Fruit fly (Drosophila melanogaster) whole organism, embryonic: ENCODE results near the gene CG32276.

ENCODE experiments used
- C15 ChIP-seq: fragments of 200-800 bp; sonication (Bioruptor generic); IDR thresholded peaks from 3 replicates; pipeline ENCODE4 v1.3.6; 2022; ENCODE audit warnings: missing biosample characterization, missing genetic modification characterization
- CG10147 ChIP-seq: fragments of 200-800 bp; sonication (Bioruptor generic); optimal IDR thresholded peaks from 2 replicates; lab custom pipeline; 2019; ENCODE audit warnings: missing biosample characterization, mild to moderate bottlenecking, missing genetic modification characterization, moderate library complexity
- CG10267 ChIP-seq: fragments of 200-800 bp; sonication (Bioruptor generic); optimal IDR thresholded peaks from 2 replicates; lab custom pipeline; 2018; ENCODE audit warnings: missing biosample characterization, mild to moderate bottlenecking, missing genetic modification characterization, moderate library complexity
- CG10366 ChIP-seq: fragments of 200-800 bp; sonication (Bioruptor generic); IDR thresholded peaks from 2 replicates; pipeline ENCODE4 v1.3.6; 2022; ENCODE audit warnings: missing biosample characterization, missing genetic modification characterization
- CG10543 ChIP-seq: fragments of 200-800 bp; sonication (Bioruptor generic); optimal IDR thresholded peaks from 3 replicates; lab custom pipeline; 2017; ENCODE audit warnings: missing biosample characterization, mild to moderate bottlenecking, missing genetic modification characterization, moderate library complexity
- CG10979 ChIP-seq: fragments of 200-800 bp; sonication (Bioruptor generic); optimal IDR thresholded peaks from 2 replicates; lab custom pipeline; 2018; ENCODE audit warnings: missing biosample characterization, mild to moderate bottlenecking, missing genetic modification characterization, moderate library complexity
- CG13287 ChIP-seq: fragments of 200-800 bp; sonication (Bioruptor generic); IDR thresholded peaks from 2 replicates; pipeline ENCODE4 v1.3.6; 2022; ENCODE audit warnings: missing biosample characterization, missing genetic modification characterization; ENCODE audit not compliant: partially characterized antibody
- CG13296 ChIP-seq: fragments of 200-800 bp; sonication (Bioruptor generic); optimal IDR thresholded peaks from 3 replicates; lab custom pipeline; 2018; ENCODE audit warnings: missing biosample characterization, mild to moderate bottlenecking, missing genetic modification characterization
- CG16815 ChIP-seq: fragments of 200-800 bp; sonication (Bioruptor generic); optimal IDR thresholded peaks from 3 replicates; lab custom pipeline; 2017; ENCODE audit warnings: missing biosample characterization, mild to moderate bottlenecking, missing genetic modification characterization
- CG2202 ChIP-seq: fragments of 200-800 bp; sonication (Bioruptor generic); optimal IDR thresholded peaks from 2 replicates; lab custom pipeline; 2018; ENCODE audit warnings: missing biosample characterization, mild to moderate bottlenecking, missing genetic modification characterization
- CG34422 ChIP-seq: fragments of 200-800 bp; sonication (Bioruptor generic); IDR thresholded peaks from 3 replicates; pipeline ENCODE4 v1.3.6; 2022; ENCODE audit warnings: missing biosample characterization, missing genetic modification characterization
- CG4360 ChIP-seq: fragments of 200-800 bp; sonication (Bioruptor generic); IDR thresholded peaks from 2 replicates; pipeline ENCODE4 v1.3.6; 2022; ENCODE audit warnings: missing biosample characterization, missing genetic modification characterization
- CG4424 ChIP-seq: fragments of 200-800 bp; sonication (Bioruptor generic); optimal IDR thresholded peaks from 3 replicates; lab custom pipeline; 2016; ENCODE audit warnings: missing biosample characterization, missing genetic modification characterization
- CG6689 ChIP-seq: fragments of 200-800 bp; sonication (Bioruptor generic); IDR thresholded peaks from 2 replicates; pipeline ENCODE4 v1.3.6; 2022; ENCODE audit warnings: missing biosample characterization, missing genetic modification characterization
- CG6765 ChIP-seq: fragments of 200-800 bp; sonication (Bioruptor generic); optimal IDR thresholded peaks from 3 replicates; lab custom pipeline; 2017; ENCODE audit warnings: missing biosample characterization, mild to moderate bottlenecking, missing genetic modification characterization
- CG7372 ChIP-seq: fragments of 200-800 bp; sonication (Bioruptor generic); IDR thresholded peaks from 2 replicates; pipeline ENCODE4 v1.3.6; 2022; ENCODE audit warnings: missing biosample characterization, missing genetic modification characterization
- CG8388 ChIP-seq: fragments of 200-800 bp; sonication (Bioruptor generic); optimal IDR thresholded peaks from 2 replicates; lab custom pipeline; 2019; ENCODE audit warnings: missing biosample characterization, mild to moderate bottlenecking, missing genetic modification characterization, moderate library complexity
- CG8924 ChIP-seq: fragments of 200-800 bp; optimal IDR thresholded peaks from 3 replicates; lab custom pipeline; 2019; ENCODE audit warnings: missing biosample characterization, mild to moderate bottlenecking, missing genetic modification characterization, moderate library complexity
- Camta ChIP-seq: fragments of 200-800 bp; sonication (Bioruptor generic); optimal IDR thresholded peaks from 2 replicates; lab custom pipeline; 2016; ENCODE audit warnings: missing biosample characterization, missing genetic modification characterization
- E2f1 ChIP-seq: fragments of 200-800 bp; sonication (Bioruptor generic); IDR thresholded peaks from 2 replicates; pipeline ENCODE4 v1.3.6; 2022; ENCODE audit warnings: missing biosample characterization, missing genetic modification characterization
- Ets97D ChIP-seq: fragments of 200-800 bp; sonication (Bioruptor generic); optimal IDR thresholded peaks from 3 replicates; lab custom pipeline; 2016; ENCODE audit warnings: missing biosample characterization, missing genetic modification characterization
- H15 ChIP-seq: fragments of 200-800 bp; sonication (Bioruptor generic); IDR thresholded peaks from 3 replicates; pipeline ENCODE4 v1.3.6; 2022; ENCODE audit warnings: missing biosample characterization, missing genetic modification characterization
- HHEX ChIP-seq: fragments of 200-800 bp; sonication (Bioruptor generic); optimal IDR thresholded peaks from 3 replicates; lab custom pipeline; 2017; ENCODE audit warnings: missing biosample characterization, mild to moderate bottlenecking, missing genetic modification characterization, missing genetic modification reagents
- HLHmδ ChIP-seq: fragments of 200-800 bp; sonication (Bioruptor generic); optimal IDR thresholded peaks from 2 replicates; lab custom pipeline; 2018; ENCODE audit warnings: missing biosample characterization, mild to moderate bottlenecking, missing genetic modification characterization, moderate library complexity
- Hsf ChIP-seq: fragments of 200-800 bp; sonication (Bioruptor generic); optimal IDR thresholded peaks from 3 replicates; lab custom pipeline; 2016; ENCODE audit warnings: missing biosample characterization, missing genetic modification characterization
- Lpt ChIP-seq: fragments of >200 bp; optimal IDR thresholded peaks from 2 replicates; lab custom pipeline; 2018; ENCODE audit warnings: missing biosample characterization, missing genetic modification characterization
- Mes4 ChIP-seq: fragments of 200-800 bp; sonication (Bioruptor generic); optimal IDR thresholded peaks from 2 replicates; lab custom pipeline; 2016; ENCODE audit warnings: missing biosample characterization, missing genetic modification characterization
- Mrtf ChIP-seq: fragments of 200-800 bp; sonication (Bioruptor generic); IDR thresholded peaks from 3 replicates; pipeline ENCODE4 v1.3.6; 2022; ENCODE audit warnings: missing biosample characterization, missing genetic modification characterization
- Pdp1 ChIP-seq, 2 experiments: fragments of 200-800 bp; sonication (Bioruptor generic); optimal IDR thresholded peaks; 3 replicates each; lab custom pipeline; 2016; ENCODE audit warnings: missing biosample characterization in 2 of 2, missing genetic modification characterization in 2 of 2, mild to moderate bottlenecking in 1 of 2, moderate library complexity in 1 of 2
- Sin3A ChIP-seq: fragments of >200 bp; optimal IDR thresholded peaks from 2 replicates; lab custom pipeline; 2018
- Sox102F ChIP-seq: fragments of 200-800 bp; sonication (Bioruptor generic); optimal IDR thresholded peaks from 2 replicates; lab custom pipeline; 2018; ENCODE audit warnings: missing biosample characterization, mild to moderate bottlenecking, missing genetic modification characterization, moderate library complexity
- Spps ChIP-seq: fragments of 200-800 bp; sonication (Bioruptor generic); optimal IDR thresholded peaks from 2 replicates; lab custom pipeline; 2018; ENCODE audit warnings: missing biosample characterization, mild to moderate bottlenecking, missing genetic modification characterization
- abd-A ChIP-seq: fragments of 200-800 bp; sonication (Bioruptor generic); optimal IDR thresholded peaks from 3 replicates; lab custom pipeline; 2019; ENCODE audit warnings: missing biosample characterization, mild to moderate bottlenecking, missing genetic modification characterization, moderate library complexity
- al ChIP-seq: fragments of 200-800 bp; sonication (Bioruptor generic); IDR thresholded peaks from 2 replicates; pipeline ENCODE4 v1.3.6; 2022; ENCODE audit warnings: missing biosample characterization, missing genetic modification characterization
- aop ChIP-seq: fragments of 200-800 bp; sonication (Bioruptor generic); IDR thresholded peaks from 2 replicates; pipeline ENCODE4 v1.3.6; 2022; ENCODE audit warnings: missing biosample characterization, missing genetic modification characterization
- ase ChIP-seq: fragments of 200-800 bp; sonication (Bioruptor generic); IDR thresholded peaks from 3 replicates; pipeline ENCODE4 v1.3.6; 2022; ENCODE audit warnings: missing biosample characterization, missing genetic modification characterization
- dimm ChIP-seq: fragments of 200-800 bp; sonication (Bioruptor generic); IDR thresholded peaks from 2 replicates; pipeline ENCODE4 v1.3.6; 2022; ENCODE audit warnings: missing biosample characterization, missing genetic modification characterization
- en ChIP-seq: fragments of 200-800 bp; sonication (Bioruptor generic); optimal IDR thresholded peaks from 2 replicates; lab custom pipeline; 2016; ENCODE audit warnings: missing biosample characterization, missing genetic modification characterization
- lilli ChIP-seq: fragments of 200-800 bp; sonication (Bioruptor generic); optimal IDR thresholded peaks from 3 replicates; lab custom pipeline; 2016; ENCODE audit warnings: missing biosample characterization, missing genetic modification characterization
- lmd ChIP-seq: fragments of 200-800 bp; sonication (Bioruptor generic); IDR thresholded peaks from 2 replicates; pipeline ENCODE4 v1.3.6; 2022; ENCODE audit warnings: missing biosample characterization, missing genetic modification characterization
- mam ChIP-seq: fragments of 200-800 bp; sonication (Bioruptor generic); optimal IDR thresholded peaks from 3 replicates; lab custom pipeline; 2016; ENCODE audit warnings: missing biosample characterization, missing genetic modification characterization
- onecut ChIP-seq: fragments of 200-800 bp; sonication (Bioruptor generic); IDR thresholded peaks from 2 replicates; pipeline ENCODE4 v1.3.6; 2022; ENCODE audit warnings: missing biosample characterization, missing genetic modification characterization
- psq ChIP-seq: fragments of 200-800 bp; sonication (Bioruptor generic); optimal IDR thresholded peaks from 2 replicates; lab custom pipeline; 2017; ENCODE audit warnings: missing biosample characterization, missing genetic modification characterization
- pum ChIP-seq: fragments of 200-800 bp; sonication (Bioruptor generic); optimal IDR thresholded peaks from 2 replicates; lab custom pipeline; 2016; ENCODE audit warnings: missing biosample characterization, missing genetic modification characterization
- row ChIP-seq: fragments of 200-800 bp; sonication (Bioruptor generic); IDR thresholded peaks from 3 replicates; pipeline ENCODE4 v1.3.6; 2022; ENCODE audit warnings: missing biosample characterization, missing genetic modification characterization
- slbo ChIP-seq: fragments of 200-800 bp; sonication (Bioruptor generic); IDR thresholded peaks from 2 replicates; pipeline ENCODE4 v1.3.6; 2022; ENCODE audit warnings: missing biosample characterization, missing genetic modification characterization
- so ChIP-seq: fragments of 200-800 bp; sonication (Bioruptor generic); IDR thresholded peaks from 3 replicates; pipeline ENCODE4 v1.3.6; 2022; ENCODE audit warnings: missing biosample characterization, missing genetic modification characterization
- ssp ChIP-seq: fragments of 200-800 bp; sonication (Bioruptor generic); IDR thresholded peaks from 2 replicates; pipeline ENCODE4 v1.3.6; 2022; ENCODE audit warnings: missing biosample characterization, missing genetic modification characterization
- stc ChIP-seq: fragments of 200-800 bp; sonication (Bioruptor generic); IDR thresholded peaks from 2 replicates; pipeline ENCODE4 v1.3.6; 2022; ENCODE audit warnings: missing biosample characterization, missing genetic modification characterization
- tio ChIP-seq: fragments of 200-800 bp; sonication (Bioruptor generic); optimal IDR thresholded peaks from 2 replicates; lab custom pipeline; 2017; ENCODE audit warnings: missing biosample characterization, missing genetic modification characterization, inconsistent platforms

Gene CG32276

DNA sequence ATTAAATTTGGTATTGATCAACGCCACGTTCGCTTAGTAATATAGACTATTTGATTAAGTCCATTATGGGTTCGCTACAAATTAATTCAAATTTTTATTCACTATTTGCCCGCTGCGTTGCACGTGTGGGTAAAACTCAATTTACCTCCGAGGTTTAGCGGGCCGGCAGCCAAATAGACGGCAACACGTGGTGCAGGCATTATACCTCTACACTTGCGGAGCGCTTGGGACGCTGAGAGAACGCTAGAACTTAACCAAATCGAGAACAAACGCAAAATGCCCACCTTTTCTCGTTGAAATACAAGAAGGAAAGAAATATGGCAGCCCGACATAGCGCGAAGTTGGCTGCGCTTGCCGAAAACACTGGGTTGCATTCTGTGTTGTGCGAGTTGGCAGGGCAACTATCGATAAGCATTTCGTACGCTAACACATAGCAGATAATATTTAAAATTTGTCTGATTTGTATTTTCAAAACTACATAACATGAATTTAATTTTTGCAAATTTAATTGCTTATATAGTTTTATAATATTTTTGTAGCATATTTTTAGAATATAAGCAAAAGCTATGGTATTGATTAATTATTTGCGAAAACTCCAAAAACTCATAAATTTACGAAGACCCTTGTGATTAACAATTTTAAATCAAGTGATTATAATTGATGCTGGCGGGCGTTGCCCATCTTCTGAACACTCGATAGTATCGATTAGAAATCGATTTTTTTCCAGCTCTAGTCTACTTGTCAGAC is 24.0 kb upstream of the CG32276 start, which contains the start of the genes RpL28 and eIF1 (continued):
- TF ChIP-seq E2f1 (GFP tag; lab: Robert Waterston, UW), result peak; percentile 70
- peak; percentile 93 for TF ChIP-seq CG4424 (GFP tag; lab: Kevin White, UChicago)
- TF ChIP-seq row (GFP tag; lab: Robert Waterston, UW), result peak; percentile 87
- peak; percentile 94 for TF ChIP-seq Mes4 (GFP tag; lab: Kevin White, UChicago)
- TF ChIP-seq Mrtf (GFP tag; lab: Robert Waterston, UW), result peak; percentile 80; the same call in 2 of the 3 replicates
- peak; percentile 84 for TF ChIP-seq CG34422 (GFP tag; lab: Robert Waterston, UW)
- peak; percentile 78 for TF ChIP-seq so
- TF ChIP-seq CG6765 (GFP tag; lab: Kevin White, UChicago), result peak; percentile 95
- TF ChIP-seq Spps, result peak; percentile 36
- peak; percentile 71 for TF ChIP-seq CG7372 (GFP tag; lab: Robert Waterston, UW)
- no peak for TF ChIP-seq abd-A
- TF ChIP-seq en (GFP tag; lab: Kevin White, UChicago), result peak; percentile 76
- peak; percentile 91 for TF ChIP-seq lilli (GFP tag; lab: Kevin White, UChicago)
- TF ChIP-seq CG10366 (GFP tag; lab: Robert Waterston, UW), result peak; percentile 87
- peak; percentile 85 for TF ChIP-seq pum
- peak; percentile 86; the same call in 2 of the 3 replicates for TF ChIP-seq C15
- 0 out of 2 replicates have a peak, but pooled peaks have one; percentile 41 for TF ChIP-seq aop
- peak; percentile 79 for TF ChIP-seq ssp (GFP tag; lab: Robert Waterston, UW)
- peak; percentile 87 for TF ChIP-seq ase (GFP tag; lab: Robert Waterston, UW)
- TF ChIP-seq slbo (GFP tag; lab: Robert Waterston, UW), result peak; percentile 91
- peak; percentile 78 for TF ChIP-seq CG13287 (GFP tag; lab: Robert Waterston, UW)
- TF ChIP-seq stc (GFP tag; lab: Robert Waterston, UW), result peak; percentile 79
- 0 out of 2 replicates have a peak, but pooled peaks have one; percentile 17 for TF ChIP-seq dimm (GFP tag; lab: Robert Waterston, UW)
- peak; percentile 95 for TF ChIP-seq HHEX
- peak; percentile 99 for TF ChIP-seq HLHmδ (GFP tag; lab: Kevin White, UChicago)
- peak; percentile 78 to 88 for TF ChIP-seq Pdp1 (GFP tag; optimal IDR thresholded peaks at IDR 0.05; lab: Kevin White, UChicago)
- TF ChIP-seq Sox102F (GFP tag; lab: Kevin White, UChicago), result no peak
- TF ChIP-seq Hsf (GFP tag; lab: Kevin White, UChicago), result peak; percentile 94
- peak; percentile 91 for TF ChIP-seq Camta (GFP tag; lab: Kevin White, UChicago)
- TF ChIP-seq CG4360 (GFP tag; lab: Robert Waterston, UW), result peak; percentile 59; the same call in 1 of the 2 replicates
- TF ChIP-seq CG2202 (tag; lab: Kevin White, UChicago), result peak; percentile 85
- TF ChIP-seq CG10267 (tag; lab: Kevin White, UChicago), result peak; percentile 86
- peak; percentile 89 for TF ChIP-seq onecut (GFP tag; lab: Robert Waterston, UW)
- TF ChIP-seq lmd, result peak; percentile 82
- TF ChIP-seq mam (GFP tag; lab: Kevin White, UChicago), result peak; percentile 82
- no peak for TF ChIP-seq Lpt (GFP tag; lab: Kevin White, UChicago)
- peak; percentile 80 for TF ChIP-seq CG8388 (GFP tag; lab: Kevin White, UChicago)
- peak; percentile 67 for TF ChIP-seq al (GFP tag; lab: Robert Waterston, UW)
- TF ChIP-seq CG8924 (tag; lab: Kevin White, UChicago), result peak; percentile 81
- peak; percentile 70 for TF ChIP-seq psq (GFP tag; lab: Kevin White, UChicago)
- peak; percentile 91 for TF ChIP-seq CG13296 (GFP tag; lab: Kevin White, UChicago)
- peak; percentile 79 for TF ChIP-seq H15
- peak; percentile 99 for TF ChIP-seq Ets97D (GFP tag; lab: Kevin White, UChicago)
- TF ChIP-seq CG16815 (GFP tag; lab: Kevin White, UChicago), result peak; percentile 78
- TF ChIP-seq tio (GFP tag; lab: Kevin White, UChicago), result no peak
- TF ChIP-seq Sin3A, result peak; percentile 94
- peak; percentile 73 for TF ChIP-seq CG6689 (GFP tag; lab: Robert Waterston, UW)
- peak; percentile 96 for TF ChIP-seq CG10543 (GFP tag; lab: Kevin White, UChicago)
- TF ChIP-seq CG10979 (tag; lab: Kevin White, UChicago), result peak; percentile 71
- TF ChIP-seq CG10147, result peak; percentile 65
